In the genomic region with DNA sequence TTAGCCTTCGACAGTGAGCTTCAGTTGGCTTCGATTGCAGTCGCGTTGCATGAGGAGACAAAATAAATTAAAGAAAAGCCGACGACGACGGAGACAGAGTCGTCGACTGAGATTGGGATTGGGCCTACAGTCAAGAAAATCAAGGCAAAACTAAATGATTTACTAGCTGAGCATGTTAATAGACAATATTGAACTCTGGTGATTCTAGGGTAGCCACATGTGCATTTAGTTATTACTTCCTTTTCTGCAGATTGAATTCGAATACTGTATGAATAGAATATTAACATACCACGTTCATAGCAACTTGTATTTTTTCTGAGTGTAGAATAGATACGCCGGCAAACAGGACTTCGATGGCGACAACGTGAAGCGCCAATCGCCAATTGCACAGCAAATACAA, we compare ENCODE assay signal across 1 fruit fly cellular context.
TF ChIP-seq lines count a peak whose summit lies in the region.

No protein-coding gene starts in this region.

TF ChIP-seq in whole organism, prepupa, 60 proteins besides CTCF, POLR2A, EP300 and RAD21 (continued from another document):
- TF ChIP-seq dsx (GFP tag; optimal IDR thresholded peaks at IDR 0.05; lab: Kevin White, UChicago; ENCODE audit: poor library complexity, severe bottlenecking): peak; percentile 28
- peak; percentile 87 for TF ChIP-seq Hr4 (GFP tag; optimal IDR thresholded peaks at IDR 0.05; lab: Kevin White, UChicago)
- peak; percentile 64 for TF ChIP-seq Ets96B (tag; optimal IDR thresholded peaks at IDR 0.05; lab: Kevin White, UChicago)
- TF ChIP-seq CG32006 (GFP tag; optimal IDR thresholded peaks at IDR 0.05; lab: Kevin White, UChicago): peak; percentile 85
- TF ChIP-seq CG8119 (GFP tag; IDR thresholded peaks at IDR 0.05; lab: Robert Waterston, UW): peak; percentile 87
- TF ChIP-seq acj6 (GFP tag; optimal IDR thresholded peaks at IDR 0.05; lab: Kevin White, UChicago): peak; percentile 23
- TF ChIP-seq CG7368 (GFP tag; optimal IDR thresholded peaks at IDR 0.05; lab: Kevin White, UChicago): no peak
- peak; percentile 29 for TF ChIP-seq CG16779 (tag; optimal IDR thresholded peaks at IDR 0.05; lab: Kevin White, UChicago)
- no peak for TF ChIP-seq Blimp-1 (GFP tag; optimal IDR thresholded peaks at IDR 0.05; lab: Kevin White, UChicago)
- peak; percentile 43 for TF ChIP-seq fd59A (GFP tag; optimal IDR thresholded peaks at IDR 0.05; lab: Kevin White, UChicago)
- TF ChIP-seq CG6808 (GFP tag; optimal IDR thresholded peaks at IDR 0.05; lab: Kevin White, UChicago): peak; percentile 57
- TF ChIP-seq net (GFP tag; optimal IDR thresholded peaks at IDR 0.05; lab: Kevin White, UChicago): peak; percentile 34
- peak; percentile 46 for TF ChIP-seq CG11294 (GFP tag; IDR thresholded peaks at IDR 0.05; lab: Robert Waterston, UW)
- peak; percentile 85 for TF ChIP-seq eg (GFP tag; IDR thresholded peaks at IDR 0.05; lab: Robert Waterston, UW)
- peak in 1 of 2 experiments; percentile 49 for TF ChIP-seq ss (GFP tag; optimal IDR thresholded peaks at IDR 0.05; lab: Kevin White, UChicago)
- peak; percentile 28 for TF ChIP-seq CG3919 (GFP tag; optimal IDR thresholded peaks at IDR 0.05; lab: Kevin White, UChicago)
